Worm (Caenorhabditis elegans) whole organism, L3 larva: Measurements from ENCODE around the gene F23F12.12.
A peak's percentile ranks its signal among the peaks of the same experiment; 100 is the strongest.

Source experiments
- R02D3.7 ChIP-seq: fragments of 150-350 bp; optimal IDR thresholded peaks from 2 replicates; lab custom pipeline; 2014; ENCODE audit warnings: missing biosample characterization, missing genetic modification characterization
- ZK546.5 ChIP-seq: sonication (generic microtip); optimal IDR thresholded peaks from 2 replicates; lab custom pipeline; 2017; ENCODE audit warnings: missing biosample characterization, missing genetic modification characterization
- aly-2 ChIP-seq: fragments of 150-350 bp; optimal IDR thresholded peaks from 2 replicates; lab custom pipeline; 2014; ENCODE audit warnings: missing biosample characterization, missing genetic modification characterization
- ama-1 ChIP-seq: fragments of 150-350 bp; optimal IDR thresholded peaks from 2 replicates; lab custom pipeline; 2018
- ceh-16 ChIP-seq: sonication (generic microtip); optimal IDR thresholded peaks from 2 replicates; lab custom pipeline; 2017; ENCODE audit warnings: missing biosample characterization, missing genetic modification characterization
- ceh-82 ChIP-seq: fragments of 150-350 bp; optimal IDR thresholded peaks from 2 replicates; lab custom pipeline; 2014; ENCODE audit warnings: missing biosample characterization, missing genetic modification characterization
- ceh-9 ChIP-seq: sonication (generic microtip); optimal IDR thresholded peaks from 2 replicates; lab custom pipeline; 2018; ENCODE audit warnings: missing biosample characterization, missing genetic modification characterization
- daf-12 ChIP-seq: fragments of 150-350 bp; optimal IDR thresholded peaks from 2 replicates; lab custom pipeline; 2014; ENCODE audit warnings: missing biosample characterization, missing genetic modification reagents, missing genetic modification characterization
- elt-2 ChIP-seq: sonication (generic microtip); optimal IDR thresholded peaks from 2 replicates; lab custom pipeline; 2016; ENCODE audit warnings: missing genetic modification reagents, mild to moderate bottlenecking, missing genetic modification characterization, missing compliant biosample characterization
- elt-3 ChIP-seq, 3 experiments: fragments of 150-350 bp in 1 of 3; sonication (generic microtip) in 2 of 3; optimal IDR thresholded peaks; 2 replicates in 2 of 3; 4 replicates in 1 of 3; lab custom pipeline; 2014 to 2017; ENCODE audit warnings: missing biosample characterization in 3 of 3, missing genetic modification characterization in 3 of 3
- fkh-2 ChIP-seq: fragments of 150-350 bp; optimal IDR thresholded peaks from 2 replicates; lab custom pipeline; 2014; ENCODE audit warnings: missing biosample characterization, missing genetic modification reagents, missing genetic modification characterization
- hmg-11 ChIP-seq: sonication (generic microtip); optimal IDR thresholded peaks from 2 replicates; lab custom pipeline; 2016; ENCODE audit warnings: missing genetic modification characterization, missing compliant biosample characterization
- jun-1 ChIP-seq: fragments of 150-350 bp; optimal IDR thresholded peaks from 2 replicates; lab custom pipeline; 2014; ENCODE audit warnings: missing biosample characterization, missing genetic modification reagents, missing genetic modification characterization
- lin-15B ChIP-seq: fragments of 150-350 bp; optimal IDR thresholded peaks from 2 replicates; lab custom pipeline; 2014; ENCODE audit warnings: missing biosample characterization, missing genetic modification characterization
- lsy-12 ChIP-seq: sonication (generic microtip); optimal IDR thresholded peaks from 2 replicates; lab custom pipeline; 2016; ENCODE audit warnings: mild to moderate bottlenecking, missing genetic modification characterization, missing compliant biosample characterization
- mdl-1 ChIP-seq: fragments of 150-350 bp; optimal IDR thresholded peaks from 2 replicates; lab custom pipeline; 2014; ENCODE audit warnings: missing biosample characterization, missing genetic modification characterization
- mml-1 ChIP-seq: fragments of 150-350 bp; sonication (generic microtip); optimal IDR thresholded peaks from 3 replicates; lab custom pipeline; 2014; ENCODE audit warnings: missing biosample characterization, missing genetic modification characterization
- nfya-1 ChIP-seq: sonication (generic microtip); optimal IDR thresholded peaks from 2 replicates; lab custom pipeline; 2017; ENCODE audit warnings: missing genetic modification characterization, mild to moderate bottlenecking, missing compliant biosample characterization, antibody characterized with exemption, moderate library complexity; ENCODE audit not compliant: insufficient read depth
- nhr-11 ChIP-seq: fragments of 150-350 bp; optimal IDR thresholded peaks from 2 replicates; lab custom pipeline; 2014; ENCODE audit warnings: missing biosample characterization, missing genetic modification characterization
- nhr-12 ChIP-seq: fragments of 150-350 bp; optimal IDR thresholded peaks from 2 replicates; lab custom pipeline; 2014; ENCODE audit warnings: missing biosample characterization, missing genetic modification characterization
- nhr-23 ChIP-seq: fragments of 150-350 bp; optimal IDR thresholded peaks from 2 replicates; lab custom pipeline; 2014; ENCODE audit warnings: missing biosample characterization, missing genetic modification reagents, missing genetic modification characterization
- nhr-237 ChIP-seq: fragments of 150-350 bp; optimal IDR thresholded peaks from 2 replicates; lab custom pipeline; 2014; ENCODE audit warnings: missing biosample characterization, missing genetic modification characterization
- nhr-67 ChIP-seq: fragments of 150-350 bp; optimal IDR thresholded peaks from 2 replicates; lab custom pipeline; 2014; ENCODE audit warnings: missing biosample characterization, missing genetic modification characterization
- nhr-77 ChIP-seq: fragments of 150-350 bp; optimal IDR thresholded peaks from 2 replicates; lab custom pipeline; 2014; ENCODE audit warnings: missing biosample characterization, missing genetic modification characterization
- pha-4 ChIP-seq: fragments of 150-350 bp; optimal IDR thresholded peaks from 2 replicates; lab custom pipeline; 2014; ENCODE audit warnings: missing biosample characterization, missing genetic modification reagents, missing genetic modification characterization
- pqm-1 ChIP-seq: fragments of 150-350 bp; optimal IDR thresholded peaks from 2 replicates; lab custom pipeline; 2017; ENCODE audit warnings: missing biosample characterization, missing genetic modification characterization, inconsistent platforms
- sea-2 ChIP-seq: fragments of 150-350 bp; sonication (generic microtip); optimal IDR thresholded peaks from 4 replicates; lab custom pipeline; 2014; ENCODE audit warnings: missing biosample characterization, missing genetic modification reagents, missing genetic modification characterization
- snpc-4 ChIP-seq: fragments of 150-350 bp; optimal IDR thresholded peaks from 2 replicates; lab custom pipeline; 2014; ENCODE audit warnings: missing biosample characterization, missing genetic modification characterization
- tbx-2 ChIP-seq: sonication (generic microtip); optimal IDR thresholded peaks from 2 replicates; lab custom pipeline; 2016; ENCODE audit warnings: mild to moderate bottlenecking, missing genetic modification characterization, missing compliant biosample characterization
- unc-39 ChIP-seq: sonication (generic microtip); optimal IDR thresholded peaks from 4 replicates; lab custom pipeline; 2017; ENCODE audit warnings: missing biosample characterization, missing genetic modification characterization
- unc-62 ChIP-seq: fragments of 150-350 bp; sonication (generic microtip); optimal IDR thresholded peaks from 4 replicates; lab custom pipeline; 2014; ENCODE audit warnings: missing biosample characterization, missing genetic modification reagents, missing genetic modification characterization
- zag-1 ChIP-seq: fragments of 150-350 bp; optimal IDR thresholded peaks from 2 replicates; lab custom pipeline; 2014; ENCODE audit warnings: missing biosample characterization, missing genetic modification characterization
- ztf-4 ChIP-seq: fragments of 150-350 bp; optimal IDR thresholded peaks from 2 replicates; lab custom pipeline; 2014; ENCODE audit warnings: missing biosample characterization, missing genetic modification characterization

Gene F23F12.12

ce11 chrIII:6489493-6489892 is 18.4 kb upstream of the F23F12.12 start, which contains the start of gene rpt-3:
TSS of gene rpt-3 (plus strand) at chrIII:6489793.
- TF ChIP-seq R02D3.7 (tag; lab: Kevin White, UChicago) = no peak
- no peak for TF ChIP-seq daf-12 (tag; lab: Kevin White, UChicago)
- TF ChIP-seq lin-15B (tag; lab: Kevin White, UChicago) = no peak
- no peak for TF ChIP-seq mdl-1 (tag; lab: Kevin White, UChicago)
- no peak for TF ChIP-seq ama-1 (lab: Kevin White, UChicago)
- TF ChIP-seq, all 47 proteins: peak for 0

- TF ChIP-seq ceh-82 (tag; lab: Kevin White, UChicago) = no peak
- no peak for TF ChIP-seq hmg-11 (tag; lab: Kevin White, UChicago)
- no peak for TF ChIP-seq R02D3.7 (tag; lab: Kevin White, UChicago)
- TF ChIP-seq tbx-2 (tag; lab: Kevin White, UChicago) = no peak
- no peak for TF ChIP-seq lsy-12 (tag; lab: Kevin White, UChicago)
- no peak for TF ChIP-seq sea-2 (GFP tag; lab: Kevin White, UChicago)
Measured at ce11 chrIII:6490989-6491388, 16.9 kb upstream of the F23F12.12 start.

- TF ChIP-seq ama-1 (lab: Kevin White, UChicago) (no peak), elt-3 (tag; optimal IDR thresholded peaks at IDR 0.05; lab: Kevin White, UChicago) (no peak), nhr-67 (tag; lab: Kevin White, UChicago) (no peak), fkh-2 (tag; lab: Kevin White, UChicago) (no peak), R02D3.7 (tag; lab: Kevin White, UChicago) (no peak), nhr-12 (tag; lab: Kevin White, UChicago) (no peak), pha-4 (tag; lab: Kevin White, UChicago) (no peak), ceh-82 (tag; lab: Kevin White, UChicago) (no peak), hmg-11 (tag; lab: Kevin White, UChicago) (no peak), daf-12 (tag; lab: Kevin White, UChicago) (no peak), jun-1 (tag; lab: Kevin White, UChicago) (no peak), zag-1 (tag; lab: Kevin White, UChicago) (no peak), ztf-4 (tag; lab: Kevin White, UChicago) (no peak), nhr-77 (tag; lab: Kevin White, UChicago) (no peak), elt-2 (no peak), mdl-1 (tag; lab: Kevin White, UChicago) (no peak), pqm-1 (tag; lab: Kevin White, UChicago) (no peak), unc-62 (GFP tag; lab: Kevin White, UChicago) (no peak), mml-1 (tag; lab: Kevin White, UChicago) (no peak), ZK546.5 (tag; lab: Kevin White, UChicago) (no peak)
Measured at ce11 chrIII:6492807-6493206, 15.1 kb upstream of the F23F12.12 start, which contains the start of gene srb-11. TSS of gene srb-11 (minus strand) at chrIII:6492907.

ce11 chrIII:6495191-6495723 is 12.7 kb upstream of the F23F12.12 start, which contains the start of gene F23F12.13:
TSS of gene F23F12.13 (plus strand) at chrIII:6495673.
- TF ChIP-seq nhr-11 (tag; lab: Kevin White, UChicago) (no peak), unc-39 (tag; lab: Kevin White, UChicago) (no peak), elt-2 (peak; percentile 85), snpc-4 (tag; lab: Kevin White, UChicago) (no peak), pha-4 (tag; lab: Kevin White, UChicago) (peak; percentile 23), mml-1 (tag; lab: Kevin White, UChicago) (no peak), pqm-1 (tag; lab: Kevin White, UChicago) (peak; percentile 77)
- TF ChIP-seq, all 47 proteins: peak for 3

- TF ChIP-seq unc-62 (GFP tag; lab: Kevin White, UChicago) (no peak), nfya-1 (no peak), ama-1 (lab: Kevin White, UChicago) (no peak), daf-12 (tag; lab: Kevin White, UChicago) (no peak), ceh-16 (no peak), pha-4 (tag; lab: Kevin White, UChicago) (no peak), aly-2 (tag; lab: Kevin White, UChicago) (no peak), nhr-67 (tag; lab: Kevin White, UChicago) (no peak), mml-1 (tag; lab: Kevin White, UChicago) (no peak), lsy-12 (tag; lab: Kevin White, UChicago) (no peak), nhr-23 (tag; lab: Kevin White, UChicago) (no peak), hmg-11 (tag; lab: Kevin White, UChicago) (no peak), elt-3 (tag; optimal IDR thresholded peaks at IDR 0.05; lab: Kevin White, UChicago) (no peak), nhr-237 (no peak), ceh-9 (tag; lab: Kevin White, UChicago) (no peak)
Measured at ce11 chrIII:6498176-6498575, 9.8 kb upstream of the F23F12.12 start, which contains the start of gene sdz-15. TSS of gene sdz-15 (plus strand) at chrIII:6498476.
